Fruit fly (Drosophila melanogaster) whole organism, prepupa: ENCODE measurements around the gene Or88a.
A peak's percentile ranks its signal among the peaks of the same experiment; 100 is the strongest.

Source experiments
- Blimp-1 ChIP-seq: fragments of 200-800 bp; sonication (Bioruptor generic); optimal IDR thresholded peaks from 3 replicates; lab custom pipeline; 2017; ENCODE audit warnings: missing biosample characterization, missing genetic modification characterization, mild to moderate bottlenecking, moderate library complexity, missing genetic modification reagents
- CG10631 ChIP-seq: fragments of 200-800 bp; sonication (Bioruptor generic); optimal IDR thresholded peaks from 2 replicates; lab custom pipeline; 2016; ENCODE audit warnings: missing biosample characterization, missing genetic modification characterization
- CG11294 ChIP-seq: fragments of 200-800 bp; sonication (Bioruptor generic); IDR thresholded peaks from 2 replicates; pipeline ENCODE4 v1.3.6; 2022; ENCODE audit warnings: missing biosample characterization, missing genetic modification characterization
- CG11762 ChIP-seq: fragments of 200-800 bp; sonication (Bioruptor generic); optimal IDR thresholded peaks from 3 replicates; lab custom pipeline; 2016; ENCODE audit warnings: missing biosample characterization, missing genetic modification characterization; ENCODE audit not compliant: insufficient read depth
- CG11902 ChIP-seq: fragments of 200-800 bp; sonication (Bioruptor generic); optimal IDR thresholded peaks from 3 replicates; lab custom pipeline; 2016; ENCODE audit warnings: missing biosample characterization, missing genetic modification characterization
- CG15336 ChIP-seq: fragments of 200-800 bp; sonication (Bioruptor generic); IDR thresholded peaks from 2 replicates; pipeline ENCODE4 v1.3.6; 2022; ENCODE audit warnings: missing biosample characterization, missing genetic modification characterization
- CG1621 ChIP-seq: fragments of 200-800 bp; sonication (Bioruptor generic); optimal IDR thresholded peaks from 3 replicates; lab custom pipeline; 2018; ENCODE audit warnings: missing biosample characterization, mild to moderate bottlenecking, missing genetic modification characterization
- CG16779 ChIP-seq: fragments of 200-800 bp; sonication (Bioruptor generic); optimal IDR thresholded peaks from 3 replicates; lab custom pipeline; 2017; ENCODE audit warnings: missing biosample characterization, mild to moderate bottlenecking, missing genetic modification characterization
- CG3032 ChIP-seq: fragments of 200-800 bp; optimal IDR thresholded peaks from 2 replicates; lab custom pipeline; 2019; ENCODE audit warnings: missing biosample characterization, mild to moderate bottlenecking, missing genetic modification characterization, moderate library complexity
- CG31627 ChIP-seq: fragments of 200-800 bp; sonication (Bioruptor generic); optimal IDR thresholded peaks from 3 replicates; lab custom pipeline; 2016; ENCODE audit warnings: missing biosample characterization, missing genetic modification characterization
- CG32006 ChIP-seq: fragments of 200-800 bp; sonication (Bioruptor generic); optimal IDR thresholded peaks from 3 replicates; lab custom pipeline; 2017; ENCODE audit warnings: missing biosample characterization, mild to moderate bottlenecking, missing genetic modification characterization
- CG34406 ChIP-seq: fragments of 200-800 bp; sonication (Bioruptor generic); optimal IDR thresholded peaks from 3 replicates; lab custom pipeline; 2016; ENCODE audit warnings: missing biosample characterization, missing genetic modification characterization
- CG3919 ChIP-seq: fragments of 200-800 bp; sonication (Bioruptor generic); optimal IDR thresholded peaks from 3 replicates; lab custom pipeline; 2016; ENCODE audit warnings: missing biosample characterization, missing genetic modification characterization
- CG4318 ChIP-seq: fragments of 200-800 bp; sonication (Bioruptor generic); optimal IDR thresholded peaks from 3 replicates; lab custom pipeline; 2017; ENCODE audit warnings: missing biosample characterization, mild to moderate bottlenecking, missing genetic modification characterization
- CG6163 ChIP-seq: fragments of 200-800 bp; sonication (Bioruptor generic); IDR thresholded peaks from 3 replicates; pipeline ENCODE4 v1.3.6; 2022; ENCODE audit warnings: missing biosample characterization, missing genetic modification characterization
- CG6276 ChIP-seq: fragments of 200-800 bp; sonication (Bioruptor generic); optimal IDR thresholded peaks from 2 replicates; lab custom pipeline; 2017; ENCODE audit warnings: missing biosample characterization, mild to moderate bottlenecking, missing genetic modification characterization
- CG6854 ChIP-seq: fragments of 200-800 bp; sonication (Bioruptor generic); optimal IDR thresholded peaks from 2 replicates; lab custom pipeline; 2017; ENCODE audit warnings: missing biosample characterization, mild to moderate bottlenecking, missing genetic modification characterization
- CG8632 ChIP-seq: fragments of 200-800 bp; sonication (Bioruptor generic); optimal IDR thresholded peaks from 3 replicates; lab custom pipeline; 2016; ENCODE audit warnings: missing biosample characterization, missing genetic modification characterization
- CG9139 ChIP-seq: fragments of 200-800 bp; sonication (Bioruptor generic); optimal IDR thresholded peaks from 3 replicates; lab custom pipeline; 2017; ENCODE audit warnings: missing biosample characterization, mild to moderate bottlenecking, missing genetic modification characterization
- Eip93F ChIP-seq: fragments of 200-800 bp; sonication (Bioruptor generic); optimal IDR thresholded peaks from 2 replicates; lab custom pipeline; 2016; ENCODE audit warnings: missing biosample characterization, mild to moderate bottlenecking, missing genetic modification characterization
- Ets96B ChIP-seq: fragments of 200-800 bp; optimal IDR thresholded peaks from 2 replicates; lab custom pipeline; 2019; ENCODE audit warnings: missing biosample characterization, mild to moderate bottlenecking, missing genetic modification characterization, moderate library complexity
- Gug ChIP-seq: fragments of 200-800 bp; sonication (Bioruptor generic); IDR thresholded peaks from 2 replicates; pipeline ENCODE4 v1.3.6; 2022; ENCODE audit warnings: missing biosample characterization, missing genetic modification characterization
- Hr39 ChIP-seq: fragments of 200-800 bp; sonication (Bioruptor generic); optimal IDR thresholded peaks from 2 replicates; lab custom pipeline; 2016; ENCODE audit warnings: missing biosample characterization, missing genetic modification characterization
- Hr4 ChIP-seq: fragments of 200-800 bp; sonication (Bioruptor generic); optimal IDR thresholded peaks from 3 replicates; lab custom pipeline; 2016; ENCODE audit warnings: missing biosample characterization, missing genetic modification characterization
- Lpt ChIP-seq: fragments of 200-800 bp; sonication (Bioruptor generic); optimal IDR thresholded peaks from 3 replicates; lab custom pipeline; 2016; ENCODE audit warnings: missing biosample characterization, missing genetic modification characterization
- Met ChIP-seq: fragments of 200-800 bp; sonication (Bioruptor generic); optimal IDR thresholded peaks from 3 replicates; lab custom pipeline; 2016; ENCODE audit warnings: missing biosample characterization, missing genetic modification characterization
- Smox ChIP-seq: fragments of 200-800 bp; sonication (Bioruptor generic); optimal IDR thresholded peaks from 3 replicates; lab custom pipeline; 2016; ENCODE audit warnings: missing biosample characterization, missing genetic modification characterization
- Sox14 ChIP-seq: fragments of 200-800 bp; sonication (Bioruptor generic); optimal IDR thresholded peaks from 3 replicates; lab custom pipeline; 2016; ENCODE audit warnings: missing biosample characterization, missing genetic modification characterization
- Sox15 ChIP-seq: fragments of 200-800 bp; sonication (Bioruptor generic); optimal IDR thresholded peaks from 3 replicates; lab custom pipeline; 2016; ENCODE audit warnings: missing biosample characterization, missing genetic modification characterization
- achi ChIP-seq: fragments of 200-800 bp; sonication (Bioruptor generic); optimal IDR thresholded peaks from 3 replicates; lab custom pipeline; 2016; ENCODE audit warnings: missing biosample characterization, missing genetic modification characterization
- acj6 ChIP-seq: fragments of 200-800 bp; sonication (Bioruptor generic); optimal IDR thresholded peaks from 3 replicates; lab custom pipeline; 2016; ENCODE audit warnings: missing biosample characterization, missing genetic modification characterization
- dsx ChIP-seq: fragments of 200-800 bp; optimal IDR thresholded peaks from 3 replicates; lab custom pipeline; 2019; ENCODE audit warnings: missing biosample characterization, mild to moderate bottlenecking, missing genetic modification characterization, moderate library complexity; ENCODE audit not compliant: poor library complexity, severe bottlenecking
- eg ChIP-seq: fragments of 200-800 bp; sonication (Bioruptor generic); IDR thresholded peaks from 3 replicates; pipeline ENCODE4 v1.3.6; 2022; ENCODE audit warnings: missing biosample characterization, missing genetic modification characterization
- esn ChIP-seq: fragments of 200-800 bp; sonication (Bioruptor generic); optimal IDR thresholded peaks from 2 replicates; lab custom pipeline; 2016; ENCODE audit warnings: missing biosample characterization, mild to moderate bottlenecking, missing genetic modification characterization, moderate library complexity
- fd59A ChIP-seq: fragments of 200-800 bp; sonication (Bioruptor generic); optimal IDR thresholded peaks from 2 replicates; lab custom pipeline; 2017; ENCODE audit warnings: missing biosample characterization, mild to moderate bottlenecking, missing genetic modification characterization, missing genetic modification reagents
- fd85E ChIP-seq: fragments of 200-800 bp; sonication (Bioruptor generic); optimal IDR thresholded peaks from 3 replicates; lab custom pipeline; 2016; ENCODE audit warnings: missing biosample characterization, missing genetic modification characterization
- lz ChIP-seq: fragments of 200-800 bp; sonication (Bioruptor generic); optimal IDR thresholded peaks from 3 replicates; lab custom pipeline; 2016; ENCODE audit warnings: missing biosample characterization, missing genetic modification characterization
- net ChIP-seq: fragments of 200-800 bp; sonication (Bioruptor generic); optimal IDR thresholded peaks from 3 replicates; lab custom pipeline; 2016; ENCODE audit warnings: missing biosample characterization, missing genetic modification characterization
- pdm3 ChIP-seq: fragments of 200-800 bp; sonication (Bioruptor generic); optimal IDR thresholded peaks from 3 replicates; lab custom pipeline; 2016; ENCODE audit warnings: missing biosample characterization, missing genetic modification characterization
- salr ChIP-seq, 2 experiments: fragments of 200-800 bp; sonication (Bioruptor generic); optimal IDR thresholded peaks; 3 replicates each; lab custom pipeline; 2016 to 2018; ENCODE audit warnings: missing biosample characterization in 2 of 2, missing genetic modification characterization in 2 of 2, mild to moderate bottlenecking in 1 of 2
- ss ChIP-seq, 2 experiments: fragments of 200-800 bp; sonication (Bioruptor generic); optimal IDR thresholded peaks; 2 replicates in 1 of 2; 3 replicates in 1 of 2; lab custom pipeline; 2017 to 2018; ENCODE audit warnings: mild to moderate bottlenecking in 2 of 2, missing biosample characterization in 2 of 2, missing genetic modification characterization in 2 of 2, moderate library complexity in 1 of 2
- vri ChIP-seq: fragments of 200-800 bp; sonication (Bioruptor generic); optimal IDR thresholded peaks from 3 replicates; lab custom pipeline; 2016; ENCODE audit warnings: missing biosample characterization, mild to moderate bottlenecking, missing genetic modification characterization

Gene Or88a

dm6 chr3R:14061049-14061987 lies 47.9 kb upstream of the Or88a start (continued):
- TF ChIP-seq achi (peak; percentile 79), acj6 (GFP tag; lab: Kevin White, UChicago) (peak; percentile 24), CG11902 (GFP tag; lab: Kevin White, UChicago) (no peak), dsx (GFP tag; lab: Kevin White, UChicago) (peak; percentile 84), CG1621 (tag; lab: Kevin White, UChicago) (peak; percentile 92), ss (GFP tag; optimal IDR thresholded peaks at IDR 0.05; lab: Kevin White, UChicago) (peak; percentile 98 to 99), CG3919 (GFP tag; lab: Kevin White, UChicago) (peak; percentile 76), lz (GFP tag; lab: Kevin White, UChicago) (no peak), salr (GFP tag; optimal IDR thresholded peaks at IDR 0.05; lab: Kevin White, UChicago) (peak; percentile 72 to 82), CG31627 (GFP tag; lab: Kevin White, UChicago) (no peak), CG9139 (peak; percentile 99), esn (GFP tag; lab: Kevin White, UChicago) (peak; percentile 16), CG3032 (tag; lab: Kevin White, UChicago) (peak; percentile 60), Smox (GFP tag; lab: Kevin White, UChicago) (no peak), net (GFP tag; lab: Kevin White, UChicago) (peak; percentile 94), Sox14 (GFP tag; lab: Kevin White, UChicago) (peak; percentile 26), Met (GFP tag; lab: Kevin White, UChicago) (peak; percentile 44), Gug (GFP tag; lab: Robert Waterston, UW) (peak; percentile 54; the same call in 1 of the 2 replicates), Ets96B (tag; lab: Kevin White, UChicago) (peak; percentile 69), CG6276 (GFP tag; lab: Kevin White, UChicago) (peak; percentile 92), CG6854 (GFP tag; lab: Kevin White, UChicago) (peak; percentile 97), CG16779 (tag; lab: Kevin White, UChicago) (peak; percentile 98), CG32006 (peak; percentile 31), Sox15 (GFP tag; lab: Kevin White, UChicago) (no peak), CG11762 (GFP tag; lab: Kevin White, UChicago) (peak; percentile 74), CG6163 (peak; percentile 98)
- TF ChIP-seq, all 60 proteins: peak for 49

- TF ChIP-seq CG32006: peak; percentile 44
- TF ChIP-seq CG34406 (GFP tag; lab: Kevin White, UChicago): peak; percentile 69
- peak; percentile 52 for TF ChIP-seq lz (GFP tag; lab: Kevin White, UChicago)
- TF ChIP-seq CG8632 (GFP tag; lab: Kevin White, UChicago): peak; percentile 73
- peak; percentile 43 for TF ChIP-seq CG6163
- no peak for TF ChIP-seq vri (GFP tag; lab: Kevin White, UChicago)
- peak; percentile 67 for TF ChIP-seq acj6 (GFP tag; lab: Kevin White, UChicago)
- TF ChIP-seq eg (GFP tag; lab: Robert Waterston, UW): peak; percentile 15; the same call in 1 of the 3 replicates
- TF ChIP-seq fd85E (GFP tag; lab: Kevin White, UChicago): no peak
- TF ChIP-seq pdm3: peak; percentile 71
- peak; percentile 92 for TF ChIP-seq CG3032 (tag; lab: Kevin White, UChicago)
- peak; percentile 75 for TF ChIP-seq Sox15 (GFP tag; lab: Kevin White, UChicago)
- peak; percentile 38 for TF ChIP-seq CG4318 (GFP tag; lab: Kevin White, UChicago)
- TF ChIP-seq CG16779 (tag; lab: Kevin White, UChicago): no peak
- TF ChIP-seq Hr39: peak; percentile 61
- no peak for TF ChIP-seq Lpt (GFP tag; lab: Kevin White, UChicago)
- peak in 1 of 2 experiments; percentile 75 for TF ChIP-seq ss (GFP tag; optimal IDR thresholded peaks at IDR 0.05; lab: Kevin White, UChicago)
- peak; percentile 45 for TF ChIP-seq dsx (GFP tag; lab: Kevin White, UChicago)
- peak; percentile 51 for TF ChIP-seq esn (GFP tag; lab: Kevin White, UChicago)
- TF ChIP-seq Eip93F (GFP tag; lab: Kevin White, UChicago): no peak
- 0 out of 2 replicates have a peak, but pooled peaks have one; percentile 19 for TF ChIP-seq CG15336
- TF ChIP-seq salr (GFP tag; optimal IDR thresholded peaks at IDR 0.05; lab: Kevin White, UChicago): peak in 1 of 2 experiments; percentile 47
- TF ChIP-seq Blimp-1: peak; percentile 17
- TF ChIP-seq fd59A (GFP tag; lab: Kevin White, UChicago): peak; percentile 90
- TF ChIP-seq Hr4: no peak
- no peak for TF ChIP-seq CG6854 (GFP tag; lab: Kevin White, UChicago)
- TF ChIP-seq CG10631 (GFP tag; lab: Kevin White, UChicago): peak; percentile 60
- TF ChIP-seq CG11294 (GFP tag; lab: Robert Waterston, UW): peak; percentile 62; the same call in 1 of the 2 replicates
Observed at dm6 chr3R:14061988-14062868, 47.0 kb upstream of the Or88a start.
